Fruit fly (Drosophila melanogaster): ENCODE measurements around the gene CG46307.

Gene CG46307

DNA sequence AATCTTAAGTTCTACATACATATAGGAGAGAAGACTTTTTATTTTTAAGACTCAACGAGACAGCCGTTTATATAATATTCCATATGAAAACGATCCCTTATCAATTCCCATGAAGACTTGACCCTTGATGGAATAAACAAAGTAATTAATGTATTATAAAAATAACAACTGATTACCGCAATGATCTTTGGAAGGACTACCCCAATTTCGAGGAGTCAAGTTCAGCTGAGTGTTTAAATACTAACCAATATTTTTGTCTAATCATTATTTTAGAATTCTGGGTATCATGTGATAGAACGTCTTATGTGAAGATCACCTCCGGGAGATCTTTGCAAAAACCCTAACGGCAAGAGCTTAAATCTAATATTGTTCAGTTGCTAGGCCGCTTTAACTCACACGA is 6.5 kb upstream of the CG46307 start:
- TF ChIP-seq jim (GFP tag; optimal IDR thresholded peaks at IDR 0.05): no peak
- no peak for TF ChIP-seq Sp1 (GFP tag; optimal IDR thresholded peaks at IDR 0.05)
- no peak for TF ChIP-seq CG9705 (GFP tag; optimal IDR thresholded peaks at IDR 0.05)
- no peak for TF ChIP-seq dsf (GFP tag; optimal IDR thresholded peaks at IDR 0.05; ENCODE audit: borderline replicate concordance)
- no peak for TF ChIP-seq psq (GFP tag; optimal IDR thresholded peaks at IDR 0.05)
- TF ChIP-seq GATAd (GFP tag; optimal IDR thresholded peaks at IDR 0.05): no peak
- no peak for TF ChIP-seq Dif (GFP tag; optimal IDR thresholded peaks at IDR 0.05; ENCODE audit: partially characterized antibody)
- TF ChIP-seq Hr83 (GFP tag; optimal IDR thresholded peaks at IDR 0.05; ENCODE audit: poor library complexity, severe bottlenecking): no peak
- TF ChIP-seq rgr (GFP tag; optimal IDR thresholded peaks at IDR 0.05): no peak
- no peak for TF ChIP-seq lola (GFP tag; optimal IDR thresholded peaks at IDR 0.05)
- no peak for TF ChIP-seq dl (GFP tag; optimal IDR thresholded peaks at IDR 0.05; ENCODE audit: insufficient read depth in 1 of 2, partially characterized antibody in 2 of 2)
- no peak for TF ChIP-seq h (GFP tag; optimal IDR thresholded peaks at IDR 0.05)
- no peak for TF ChIP-seq CG32264 (GFP tag; optimal IDR thresholded peaks at IDR 0.05)
- no peak for TF ChIP-seq foxo (GFP tag; optimal IDR thresholded peaks at IDR 0.05)
- no peak for TF ChIP-seq woc (GFP tag; optimal IDR thresholded peaks at IDR 0.05)
- TF ChIP-seq Abd-B (GFP tag; optimal IDR thresholded peaks at IDR 0.05): no peak
- TF ChIP-seq br (GFP tag; optimal IDR thresholded peaks at IDR 0.05): no peak
- TF ChIP-seq brk (GFP tag; optimal IDR thresholded peaks at IDR 0.05): no peak
- no peak for TF ChIP-seq Rel (GFP tag; optimal IDR thresholded peaks at IDR 0.05)
- TF ChIP-seq Rel (tag; optimal IDR thresholded peaks at IDR 0.05): no peak
- TF ChIP-seq Dfd (GFP tag; optimal IDR thresholded peaks at IDR 0.05): no peak

DNA sequence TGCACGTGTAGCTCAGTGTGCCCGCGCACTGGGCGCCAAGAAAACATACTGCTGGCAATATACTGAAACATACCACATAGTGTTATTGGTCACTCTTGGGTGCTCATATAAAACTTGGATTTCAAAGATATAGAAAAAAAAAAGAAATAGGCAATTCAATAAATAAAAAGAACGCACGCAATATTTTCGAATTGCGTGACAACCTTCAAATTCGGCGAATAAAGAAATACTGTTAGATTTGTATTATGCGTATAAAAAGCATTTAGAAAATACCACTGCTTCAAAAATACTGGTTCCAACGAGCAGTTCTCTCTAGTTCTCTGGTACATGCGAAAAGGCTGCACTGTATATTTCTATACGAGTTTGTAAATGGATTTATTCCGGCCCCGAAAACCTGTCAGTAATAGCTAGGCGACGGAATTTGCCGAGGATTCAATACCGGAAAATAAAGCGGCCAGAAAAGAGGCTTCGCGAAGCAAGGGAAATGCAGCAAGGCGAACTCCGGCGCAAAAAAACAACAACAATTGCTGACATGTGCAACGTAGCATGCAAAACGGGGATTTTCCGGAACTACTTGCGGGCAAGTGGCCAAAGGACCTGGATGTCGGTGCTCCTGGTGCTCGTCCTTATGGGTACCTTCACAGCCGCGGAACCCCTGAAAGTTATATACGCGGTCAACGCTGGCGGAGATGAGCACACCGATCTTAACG is 1.8 kb upstream of the CG46307 start, which contains the start of gene CG9257:
Gene CG9257 (plus strand): TSS at position 345 of the 710 bp plus-strand sequence.
- peak; percentile 40 for TF ChIP-seq woc (GFP tag; optimal IDR thresholded peaks at IDR 0.05)
- TF ChIP-seq foxo (GFP tag; optimal IDR thresholded peaks at IDR 0.05): peak in 1 of 2 experiments; percentile 38
- TF ChIP-seq h (GFP tag; optimal IDR thresholded peaks at IDR 0.05): no peak
- no peak for TF ChIP-seq usp (GFP tag; optimal IDR thresholded peaks at IDR 0.05)
- TF ChIP-seq tai (GFP tag; optimal IDR thresholded peaks at IDR 0.05): peak; percentile 57
- no peak for TF ChIP-seq Hr78 (GFP tag; optimal IDR thresholded peaks at IDR 0.05)
- peak; percentile 21 for TF ChIP-seq Myc (optimal IDR thresholded peaks at IDR 0.05)
- peak; percentile 13 for TF ChIP-seq ey (GFP tag; optimal IDR thresholded peaks at IDR 0.05)
- no peak for TF ChIP-seq lola (GFP tag; optimal IDR thresholded peaks at IDR 0.05)
- TF ChIP-seq Dfd (GFP tag; optimal IDR thresholded peaks at IDR 0.05): no peak
- no peak for TF ChIP-seq Abd-B (GFP tag; optimal IDR thresholded peaks at IDR 0.05)
- TF ChIP-seq br (GFP tag; optimal IDR thresholded peaks at IDR 0.05): no peak
- no peak for TF ChIP-seq Jra (GFP tag; optimal IDR thresholded peaks at IDR 0.05)
- TF ChIP-seq brk (GFP tag; optimal IDR thresholded peaks at IDR 0.05): peak; percentile 27
- no peak for TF ChIP-seq dsf (GFP tag; optimal IDR thresholded peaks at IDR 0.05; ENCODE audit: borderline replicate concordance)
- no peak for TF ChIP-seq CG32264 (GFP tag; optimal IDR thresholded peaks at IDR 0.05)
- no peak for TF ChIP-seq jim (GFP tag; optimal IDR thresholded peaks at IDR 0.05)
- no peak for TF ChIP-seq Rel (GFP tag; optimal IDR thresholded peaks at IDR 0.05)
- peak; percentile 81 for TF ChIP-seq Rel (tag; optimal IDR thresholded peaks at IDR 0.05)
- TF ChIP-seq sv (GFP tag; optimal IDR thresholded peaks at IDR 0.05): no peak
- TF ChIP-seq OdsH (GFP tag; optimal IDR thresholded peaks at IDR 0.05): peak; percentile 6
- no peak for TF ChIP-seq GATAd (GFP tag; optimal IDR thresholded peaks at IDR 0.05)
- TF ChIP-seq HLH106 (tag; optimal IDR thresholded peaks at IDR 0.05): no peak
- no peak for TF ChIP-seq Mio (GFP tag; optimal IDR thresholded peaks at IDR 0.05)
- TF ChIP-seq Hnf4 (GFP tag; optimal IDR thresholded peaks at IDR 0.05): peak; percentile 24
- TF ChIP-seq rgr (GFP tag; optimal IDR thresholded peaks at IDR 0.05): no peak
- no peak for TF ChIP-seq Dif (GFP tag; optimal IDR thresholded peaks at IDR 0.05; ENCODE audit: partially characterized antibody)
- TF ChIP-seq dl (GFP tag; optimal IDR thresholded peaks at IDR 0.05; ENCODE audit: insufficient read depth in 1 of 2, partially characterized antibody in 2 of 2): no peak

DNA sequence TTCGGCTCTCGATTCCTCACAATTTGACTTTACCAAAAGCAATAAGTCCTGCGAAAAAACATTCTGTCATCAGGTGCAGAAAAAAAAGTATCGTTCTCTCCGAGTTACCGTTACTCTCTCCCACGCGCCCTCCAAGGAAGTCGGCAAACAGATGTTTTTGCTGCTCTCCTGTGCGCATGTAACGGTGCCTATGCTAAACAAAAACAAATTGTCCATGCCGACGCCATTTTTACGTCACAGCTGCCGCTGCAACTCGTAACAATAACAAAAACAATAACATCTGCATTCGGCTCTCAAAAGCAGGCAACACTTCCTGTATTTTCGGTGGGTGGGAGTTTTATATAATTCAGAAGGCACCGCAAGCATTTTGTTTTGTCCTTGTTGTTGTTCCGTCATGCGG is 759 bp downstream of the CG46307 start:
- TF ChIP-seq fru (GFP tag; optimal IDR thresholded peaks at IDR 0.05): no peak
- no peak for TF ChIP-seq psq (GFP tag; optimal IDR thresholded peaks at IDR 0.05)
- no peak for TF ChIP-seq jim (GFP tag; optimal IDR thresholded peaks at IDR 0.05)
- TF ChIP-seq GATAd (GFP tag; optimal IDR thresholded peaks at IDR 0.05): no peak
- TF ChIP-seq brk (GFP tag; optimal IDR thresholded peaks at IDR 0.05): no peak
- no peak for TF ChIP-seq Rel (GFP tag; optimal IDR thresholded peaks at IDR 0.05)
- no peak for TF ChIP-seq Rel (tag; optimal IDR thresholded peaks at IDR 0.05)
- TF ChIP-seq CG32264 (GFP tag; optimal IDR thresholded peaks at IDR 0.05): no peak
- TF ChIP-seq lola (GFP tag; optimal IDR thresholded peaks at IDR 0.05): no peak
- TF ChIP-seq dmrt93B (GFP tag; optimal IDR thresholded peaks at IDR 0.05): no peak
- TF ChIP-seq CrebA (GFP tag; optimal IDR thresholded peaks at IDR 0.05; ENCODE audit: borderline replicate concordance): no peak
- no peak for TF ChIP-seq Myc (optimal IDR thresholded peaks at IDR 0.05)
- TF ChIP-seq h (GFP tag; optimal IDR thresholded peaks at IDR 0.05): no peak
- no peak for TF ChIP-seq Jra (GFP tag; optimal IDR thresholded peaks at IDR 0.05)
